Worm (Caenorhabditis elegans) whole organism, L3 larva: ENCODE results near the gene C04A11.5.

ENCODE experiments used
- ama-1 ChIP-seq: fragments of 150-350 bp; optimal IDR thresholded peaks from 2 replicates; lab custom pipeline; 2018
- ceh-82 ChIP-seq: fragments of 150-350 bp; optimal IDR thresholded peaks from 2 replicates; lab custom pipeline; 2014; ENCODE audit warnings: missing biosample characterization, missing genetic modification characterization
- ceh-9 ChIP-seq: sonication (generic microtip); optimal IDR thresholded peaks from 2 replicates; lab custom pipeline; 2018; ENCODE audit warnings: missing biosample characterization, missing genetic modification characterization
- egl-5 ChIP-seq: fragments of 150-350 bp; optimal IDR thresholded peaks from 2 replicates; lab custom pipeline; 2017; ENCODE audit warnings: missing biosample characterization, missing genetic modification reagents, missing genetic modification characterization, inconsistent platforms
- elt-1 ChIP-seq: fragments of 150-350 bp; optimal IDR thresholded peaks from 2 replicates; lab custom pipeline; 2014; ENCODE audit warnings: missing biosample characterization, missing genetic modification characterization
- elt-2 ChIP-seq: sonication (generic microtip); optimal IDR thresholded peaks from 2 replicates; lab custom pipeline; 2016; ENCODE audit warnings: missing genetic modification reagents, mild to moderate bottlenecking, missing genetic modification characterization, missing compliant biosample characterization
- elt-3 ChIP-seq, 3 experiments: fragments of 150-350 bp in 1 of 3; sonication (generic microtip) in 2 of 3; optimal IDR thresholded peaks; 2 replicates in 2 of 3; 4 replicates in 1 of 3; lab custom pipeline; 2014 to 2017; ENCODE audit warnings: missing biosample characterization in 3 of 3, missing genetic modification characterization in 3 of 3
- fos-1 ChIP-seq: fragments of 150-350 bp; optimal IDR thresholded peaks from 2 replicates; lab custom pipeline; 2014; ENCODE audit warnings: missing biosample characterization, missing genetic modification characterization
- hmg-11 ChIP-seq: sonication (generic microtip); optimal IDR thresholded peaks from 2 replicates; lab custom pipeline; 2016; ENCODE audit warnings: missing genetic modification characterization, missing compliant biosample characterization
- mml-1 ChIP-seq: fragments of 150-350 bp; sonication (generic microtip); optimal IDR thresholded peaks from 3 replicates; lab custom pipeline; 2014; ENCODE audit warnings: missing biosample characterization, missing genetic modification characterization
- nhr-12 ChIP-seq: fragments of 150-350 bp; optimal IDR thresholded peaks from 2 replicates; lab custom pipeline; 2014; ENCODE audit warnings: missing biosample characterization, missing genetic modification characterization
- nhr-28 ChIP-seq: fragments of 150-350 bp; optimal IDR thresholded peaks from 2 replicates; lab custom pipeline; 2014; ENCODE audit warnings: missing biosample characterization, missing genetic modification characterization
- nhr-67 ChIP-seq: fragments of 150-350 bp; optimal IDR thresholded peaks from 2 replicates; lab custom pipeline; 2014; ENCODE audit warnings: missing biosample characterization, missing genetic modification characterization
- nhr-76 ChIP-seq: fragments of 150-350 bp; sonication (generic microtip); optimal IDR thresholded peaks from 5 replicates; lab custom pipeline; 2014; ENCODE audit warnings: missing biosample characterization, missing genetic modification characterization
- ztf-11 ChIP-seq: fragments of 150-350 bp; optimal IDR thresholded peaks from 2 replicates; lab custom pipeline; 2014; ENCODE audit warnings: missing biosample characterization, missing genetic modification characterization

Gene C04A11.5

DNA sequence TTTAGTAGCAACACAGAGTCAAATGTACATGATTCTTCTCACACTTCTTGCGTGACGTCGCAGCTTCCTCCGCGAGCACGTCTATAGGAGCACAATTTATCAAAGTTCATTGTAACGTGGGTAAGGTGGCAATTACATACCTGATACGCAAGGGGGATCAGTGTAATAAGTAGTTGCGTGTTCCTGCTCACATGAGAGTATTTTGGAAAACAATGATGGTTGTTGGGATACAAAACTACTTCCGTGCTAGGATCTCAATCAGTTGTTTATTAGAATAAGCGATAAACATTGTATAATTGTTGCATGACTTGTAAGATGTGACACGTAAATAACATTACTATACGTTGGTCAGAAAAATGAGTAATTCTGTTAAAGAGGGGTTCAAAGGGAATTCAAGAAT lies 48.6 kb downstream of the C04A11.5 start:
- TF ChIP-seq egl-5 (tag; lab: Kevin White, UChicago) (peak; percentile 13), elt-1 (tag; lab: Kevin White, UChicago) (no peak)

DNA sequence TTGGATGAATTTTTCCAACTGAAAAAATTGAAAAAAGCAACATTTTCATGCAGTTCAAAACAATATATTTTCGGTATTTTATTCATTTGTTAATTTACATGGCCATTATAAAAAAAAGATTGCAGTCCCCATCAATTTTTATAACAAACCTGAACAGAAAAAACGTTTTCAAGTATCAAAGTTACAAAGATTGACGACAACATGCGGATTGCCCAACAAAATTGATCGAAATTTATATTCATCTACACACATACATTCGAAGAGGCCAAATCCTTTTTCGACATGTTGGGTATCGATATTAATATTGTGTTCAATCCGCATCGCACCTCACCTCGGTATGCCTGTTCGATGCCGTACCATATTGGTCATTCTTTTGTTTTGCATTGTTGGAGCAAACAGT lies 49.5 kb downstream of the C04A11.5 start, which contains the start of gene K11E4.1:
Gene K11E4.1, plus strand, starts transcription at position 301 of the 400 bp plus-strand sequence.
- TF ChIP-seq hmg-11 (tag; lab: Kevin White, UChicago) (no peak), nhr-67 (tag; lab: Kevin White, UChicago) (no peak), elt-1 (tag; lab: Kevin White, UChicago) (no peak), elt-2 (tag; lab: Kevin White, UChicago) (no peak), elt-3 (tag; optimal IDR thresholded peaks at IDR 0.05; lab: Kevin White, UChicago) (no peak), ceh-82 (tag; lab: Kevin White, UChicago) (no peak), fos-1 (no peak), nhr-28 (tag; lab: Kevin White, UChicago) (no peak), ztf-11 (tag; lab: Kevin White, UChicago) (no peak), ama-1 (no peak), mml-1 (no peak), nhr-12 (tag; lab: Kevin White, UChicago) (no peak), ceh-9 (tag; lab: Kevin White, UChicago) (no peak)

DNA sequence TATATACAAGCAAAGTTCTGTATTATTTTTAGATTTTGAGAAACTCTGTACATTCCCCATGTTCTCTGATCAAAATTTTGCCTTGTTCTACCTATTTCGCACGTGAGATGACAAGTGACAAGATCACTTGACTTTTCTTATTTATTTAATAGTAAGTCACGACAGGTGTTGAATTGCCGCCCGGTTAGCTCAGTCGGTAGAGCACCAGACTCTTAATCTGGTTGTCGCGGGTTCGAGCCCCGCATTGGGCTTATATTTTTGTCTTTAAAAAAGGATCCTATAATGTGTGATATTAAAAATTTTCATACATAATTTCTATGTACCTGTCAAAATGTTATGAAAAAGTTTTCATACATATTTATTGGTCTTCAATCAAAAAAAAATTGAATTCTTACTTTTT lies 50.3 kb downstream of the C04A11.5 start:
- peak; percentile 11 for TF ChIP-seq elt-2 (tag; lab: Kevin White, UChicago)
- no peak for TF ChIP-seq nhr-76 (tag; lab: Kevin White, UChicago)
- TF ChIP-seq, all 47 proteins: peak for 1
